Worm (Caenorhabditis elegans): ENCODE data around the gene F01G12.18.

DNA sequence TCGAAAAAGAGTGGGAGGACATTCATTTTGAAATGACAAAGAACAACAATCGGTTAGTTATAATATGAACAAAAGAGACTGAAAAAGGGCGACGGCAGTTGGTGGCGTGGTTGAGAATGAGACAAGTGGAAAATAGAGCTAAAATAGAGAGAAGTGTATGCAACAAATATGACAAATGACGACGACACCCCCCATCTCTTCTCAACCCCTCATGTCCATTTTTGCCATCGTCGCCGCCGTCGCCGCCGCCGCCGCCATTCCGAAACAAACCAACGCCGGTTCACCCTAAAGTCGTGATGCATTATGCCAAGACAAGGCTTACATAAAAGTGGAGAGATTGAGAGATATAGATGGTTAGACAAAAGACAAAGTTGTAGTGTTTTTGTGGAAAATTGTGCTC is 10.9 kb upstream of the F01G12.18 start:
- TF ChIP-seq nhr-76 (tag; optimal IDR thresholded peaks at IDR 0.05) (no peak), flh-1 (GFP tag; optimal IDR thresholded peaks at IDR 0.05) (no peak), nhr-28 (tag; optimal IDR thresholded peaks at IDR 0.05) (no peak), pha-4 (tag; optimal IDR thresholded peaks at IDR 0.05) (no peak)
